Fruit fly (Drosophila melanogaster) whole organism, embryonic: Measurements from ENCODE around the gene CG7362.
A peak's percentile ranks its signal among the peaks of the same experiment; 100 is the strongest.

Experiments
- CG12236 ChIP-seq: fragments of 200-800 bp; sonication (Bioruptor generic); optimal IDR thresholded peaks from 2 replicates; lab custom pipeline; 2016; ENCODE audit warnings: missing biosample characterization, missing genetic modification characterization
- CG13624 ChIP-seq: fragments of 200-800 bp; sonication (Bioruptor generic); optimal IDR thresholded peaks from 2 replicates; lab custom pipeline; 2016; ENCODE audit warnings: missing biosample characterization, missing genetic modification characterization
- CG14667 ChIP-seq: fragments of 200-800 bp; sonication (Bioruptor generic); IDR thresholded peaks from 2 replicates; pipeline ENCODE4 v1.3.6; 2022; ENCODE audit warnings: missing biosample characterization, missing genetic modification characterization
- CG15696 ChIP-seq: fragments of 200-800 bp; sonication (Bioruptor generic); optimal IDR thresholded peaks from 2 replicates; lab custom pipeline; 2019; ENCODE audit warnings: missing biosample characterization, mild to moderate bottlenecking, missing genetic modification characterization, moderate library complexity
- CG1603 ChIP-seq: fragments of 200-800 bp; sonication (Bioruptor generic); optimal IDR thresholded peaks from 2 replicates; lab custom pipeline; 2019; ENCODE audit warnings: missing biosample characterization, mild to moderate bottlenecking, missing genetic modification characterization, moderate library complexity
- CG18619 ChIP-seq: fragments of 200-800 bp; sonication (Bioruptor generic); optimal IDR thresholded peaks from 3 replicates; lab custom pipeline; 2017; ENCODE audit warnings: missing biosample characterization, mild to moderate bottlenecking, missing genetic modification characterization
- CG2120 ChIP-seq: fragments of 200-800 bp; sonication (Bioruptor generic); optimal IDR thresholded peaks from 3 replicates; lab custom pipeline; 2016; ENCODE audit warnings: missing biosample characterization, missing genetic modification characterization
- CG2889 ChIP-seq: fragments of 200-800 bp; sonication (Bioruptor generic); IDR thresholded peaks from 3 replicates; pipeline ENCODE4 v1.3.6; 2022; ENCODE audit warnings: missing biosample characterization, missing genetic modification characterization
- CG3407 ChIP-seq: fragments of 200-800 bp; sonication (Bioruptor generic); optimal IDR thresholded peaks from 2 replicates; lab custom pipeline; 2018; ENCODE audit warnings: missing biosample characterization, mild to moderate bottlenecking, missing genetic modification characterization
- CG34376 ChIP-seq: fragments of 200-800 bp; sonication (Bioruptor generic); optimal IDR thresholded peaks from 2 replicates; lab custom pipeline; 2018; ENCODE audit warnings: missing biosample characterization, mild to moderate bottlenecking, missing genetic modification characterization
- CG3847 ChIP-seq: fragments of 200-800 bp; sonication (Bioruptor generic); IDR thresholded peaks from 2 replicates; pipeline ENCODE4 v1.3.6; 2022; ENCODE audit warnings: missing biosample characterization, missing genetic modification characterization
- CG4360 ChIP-seq: fragments of 200-800 bp; sonication (Bioruptor generic); IDR thresholded peaks from 2 replicates; pipeline ENCODE4 v1.3.6; 2022; ENCODE audit warnings: missing biosample characterization, missing genetic modification characterization
- CG4707 ChIP-seq: fragments of 200-800 bp; sonication (Bioruptor generic); optimal IDR thresholded peaks from 2 replicates; lab custom pipeline; 2018; ENCODE audit warnings: missing biosample characterization, mild to moderate bottlenecking, missing genetic modification characterization, moderate library complexity
- CG7786 ChIP-seq: fragments of 200-800 bp; sonication (Bioruptor generic); optimal IDR thresholded peaks from 2 replicates; lab custom pipeline; 2016; ENCODE audit warnings: missing biosample characterization, missing genetic modification characterization
- CG8281 ChIP-seq: fragments of 200-800 bp; sonication (Bioruptor generic); optimal IDR thresholded peaks from 2 replicates; lab custom pipeline; 2018; ENCODE audit warnings: missing biosample characterization, mild to moderate bottlenecking, missing genetic modification characterization, moderate library complexity
- CG8359 ChIP-seq: fragments of 200-800 bp; sonication (Bioruptor generic); optimal IDR thresholded peaks from 2 replicates; lab custom pipeline; 2017; ENCODE audit warnings: missing biosample characterization, mild to moderate bottlenecking, missing genetic modification characterization, borderline replicate concordance
- CG9932 ChIP-seq: fragments of 200-800 bp; sonication (Bioruptor generic); IDR thresholded peaks from 2 replicates; pipeline ENCODE4 v1.3.6; 2022; ENCODE audit warnings: missing biosample characterization, missing genetic modification characterization
- Doc3 ChIP-seq: fragments of 200-800 bp; sonication (Bioruptor generic); IDR thresholded peaks from 3 replicates; pipeline ENCODE4 v1.3.6; 2022; ENCODE audit warnings: missing biosample characterization, missing genetic modification characterization; ENCODE audit not compliant: partially characterized antibody
- Dref ChIP-seq: fragments of 200-800 bp; sonication (Bioruptor generic); IDR thresholded peaks from 2 replicates; pipeline ENCODE4 v1.3.6; 2022; ENCODE audit warnings: missing biosample characterization, missing genetic modification characterization
- Gug ChIP-seq: fragments of 200-800 bp; sonication (Bioruptor generic); IDR thresholded peaks from 4 replicates; pipeline ENCODE4 v1.3.6; 2022; ENCODE audit warnings: missing biosample characterization, missing genetic modification characterization
- Hand ChIP-seq: fragments of 200-800 bp; sonication (Bioruptor generic); optimal IDR thresholded peaks from 2 replicates; lab custom pipeline; 2017; ENCODE audit warnings: mild to moderate bottlenecking, missing biosample characterization, missing genetic modification reagents, missing genetic modification characterization
- Hr3 ChIP-seq: fragments of 200-800 bp; sonication (Bioruptor generic); optimal IDR thresholded peaks from 3 replicates; lab custom pipeline; 2016; ENCODE audit warnings: missing biosample characterization, missing genetic modification characterization
- NFAT ChIP-seq: fragments of 200-800 bp; sonication (Bioruptor generic); IDR thresholded peaks from 2 replicates; pipeline ENCODE4 v1.3.6; 2022; ENCODE audit warnings: missing biosample characterization, missing genetic modification characterization
- NK7.1 ChIP-seq: fragments of 200-800 bp; sonication (Bioruptor generic); optimal IDR thresholded peaks from 3 replicates; lab custom pipeline; 2016; ENCODE audit warnings: missing biosample characterization, missing genetic modification characterization
- Nf-YB ChIP-seq: fragments of 200-800 bp; sonication (Bioruptor generic); optimal IDR thresholded peaks from 3 replicates; lab custom pipeline; 2019; ENCODE audit warnings: missing biosample characterization, mild to moderate bottlenecking, missing genetic modification characterization, moderate library complexity
- Nf-YC ChIP-seq: fragments of 200-800 bp; optimal IDR thresholded peaks from 3 replicates; lab custom pipeline; 2019; ENCODE audit warnings: missing biosample characterization, mild to moderate bottlenecking, missing genetic modification characterization, moderate library complexity
- Oli ChIP-seq: fragments of 200-800 bp; sonication (Bioruptor generic); optimal IDR thresholded peaks from 2 replicates; lab custom pipeline; 2018; ENCODE audit warnings: missing biosample characterization, mild to moderate bottlenecking, missing genetic modification characterization, moderate library complexity
- Pdp1 ChIP-seq, 2 experiments: fragments of 200-800 bp; sonication (Bioruptor generic); optimal IDR thresholded peaks; 3 replicates each; lab custom pipeline; 2016; ENCODE audit warnings: missing biosample characterization in 2 of 2, missing genetic modification characterization in 2 of 2, mild to moderate bottlenecking in 1 of 2, moderate library complexity in 1 of 2
- Ptx1 ChIP-seq: fragments of 200-800 bp; sonication (Bioruptor generic); IDR thresholded peaks from 2 replicates; pipeline ENCODE4 v1.3.6; 2022; ENCODE audit warnings: missing biosample characterization, missing genetic modification characterization
- Stat92E ChIP-seq, 3 experiments: fragments of >200 bp in 2 of 3; fragments of 200-800 bp in 1 of 3; sonication (Bioruptor generic) in 1 of 3; optimal IDR thresholded peaks; 2 replicates each; lab custom pipeline; 2017 to 2019; ENCODE audit warnings: missing biosample characterization in 3 of 3, missing genetic modification characterization in 3 of 3, mild to moderate bottlenecking in 1 of 3, moderate library complexity in 1 of 3
- TFAM ChIP-seq: fragments of 200-800 bp; sonication (Bioruptor generic); optimal IDR thresholded peaks from 2 replicates; lab custom pipeline; 2017; ENCODE audit warnings: missing biosample characterization, missing genetic modification characterization, inconsistent platforms
- Tbp ChIP-seq: fragments of >200 bp; optimal IDR thresholded peaks from 2 replicates; lab custom pipeline; 2018; ENCODE audit warnings: missing biosample characterization, missing genetic modification characterization
- ac ChIP-seq: fragments of 200-800 bp; sonication (Bioruptor generic); optimal IDR thresholded peaks from 3 replicates; lab custom pipeline; 2017; ENCODE audit warnings: missing biosample characterization, mild to moderate bottlenecking, missing genetic modification characterization
- btn ChIP-seq: fragments of 200-800 bp; sonication (Bioruptor generic); optimal IDR thresholded peaks from 2 replicates; lab custom pipeline; 2016; ENCODE audit warnings: missing biosample characterization, missing genetic modification characterization
- cg ChIP-seq: fragments of 200-800 bp; sonication (Bioruptor generic); optimal IDR thresholded peaks from 3 replicates; lab custom pipeline; 2019; ENCODE audit warnings: missing biosample characterization, mild to moderate bottlenecking, missing genetic modification characterization, moderate library complexity
- dan ChIP-seq: fragments of 200-800 bp; sonication (Bioruptor generic); IDR thresholded peaks from 2 replicates; pipeline ENCODE4 v1.3.6; 2022; ENCODE audit warnings: missing biosample characterization, missing genetic modification characterization
- dati ChIP-seq: fragments of 200-800 bp; sonication (Bioruptor generic); IDR thresholded peaks from 2 replicates; pipeline ENCODE4 v1.3.6; 2022; ENCODE audit warnings: missing biosample characterization, missing genetic modification characterization
- fd102C ChIP-seq: fragments of 200-800 bp; sonication (Bioruptor generic); optimal IDR thresholded peaks from 2 replicates; lab custom pipeline; 2018; ENCODE audit warnings: missing biosample characterization, mild to moderate bottlenecking, missing genetic modification characterization, moderate library complexity
- grn ChIP-seq: fragments of 200-800 bp; sonication (Bioruptor generic); optimal IDR thresholded peaks from 3 replicates; lab custom pipeline; 2017; ENCODE audit warnings: missing biosample characterization, missing genetic modification characterization
- ham ChIP-seq: fragments of 200-800 bp; sonication (Bioruptor generic); IDR thresholded peaks from 2 replicates; pipeline ENCODE4 v1.3.6; 2022; ENCODE audit warnings: missing biosample characterization, missing genetic modification characterization
- hth ChIP-seq: fragments of >200 bp; optimal IDR thresholded peaks from 2 replicates; lab custom pipeline; 2017; ENCODE audit warnings: inconsistent platforms
- peb ChIP-seq: fragments of 200-800 bp; sonication (Bioruptor generic); IDR thresholded peaks from 2 replicates; pipeline ENCODE4 v1.3.6; 2022; ENCODE audit warnings: missing biosample characterization, missing genetic modification characterization
- pzg ChIP-seq: fragments of 200-800 bp; sonication (Bioruptor generic); optimal IDR thresholded peaks from 3 replicates; lab custom pipeline; 2018; ENCODE audit warnings: missing biosample characterization, mild to moderate bottlenecking, missing genetic modification characterization, moderate library complexity
- run ChIP-seq: fragments of 200-800 bp; sonication (Bioruptor generic); optimal IDR thresholded peaks from 3 replicates; lab custom pipeline; 2018; ENCODE audit warnings: missing biosample characterization, mild to moderate bottlenecking, missing genetic modification characterization
- schlank ChIP-seq: fragments of 200-800 bp; sonication (Bioruptor generic); optimal IDR thresholded peaks from 2 replicates; lab custom pipeline; 2018; ENCODE audit warnings: missing biosample characterization, mild to moderate bottlenecking, missing genetic modification characterization
- sima ChIP-seq: fragments of 200-800 bp; sonication (Bioruptor generic); optimal IDR thresholded peaks from 2 replicates; lab custom pipeline; 2016; ENCODE audit warnings: missing biosample characterization, missing genetic modification characterization
- slp2 ChIP-seq: fragments of 200-800 bp; sonication (Bioruptor generic); optimal IDR thresholded peaks from 2 replicates; lab custom pipeline; 2016; ENCODE audit warnings: missing biosample characterization, missing genetic modification characterization
- tio ChIP-seq: fragments of 200-800 bp; sonication (Bioruptor generic); optimal IDR thresholded peaks from 2 replicates; lab custom pipeline; 2017; ENCODE audit warnings: missing biosample characterization, missing genetic modification characterization, inconsistent platforms

CG7362 gene

dm6 chr3R:14737894-14738860 lies 16.1 kb downstream of the CG7362 start (continued):
- peak; percentile 93 for TF ChIP-seq tio (GFP tag; lab: Kevin White, UChicago)
- TF ChIP-seq CG2889 (GFP tag; lab: Robert Waterston, UW): peak; percentile 93
- peak; percentile 32 for TF ChIP-seq CG34376 (GFP tag; lab: Kevin White, UChicago)
- TF ChIP-seq dan: no peak; the same call in 1 of the 2 replicates
- peak; percentile 77 for TF ChIP-seq CG8359 (GFP tag; lab: Kevin White, UChicago)
- TF ChIP-seq NFAT (GFP tag; lab: Robert Waterston, UW): peak; percentile 91
- peak; percentile 95 for TF ChIP-seq Ptx1
- peak; percentile 83 for TF ChIP-seq NK7.1 (GFP tag; lab: Kevin White, UChicago)
- peak; percentile 87 for TF ChIP-seq run (tag; lab: Kevin White, UChicago)
- peak; percentile 72 for TF ChIP-seq CG8281 (tag; lab: Kevin White, UChicago)
- peak; percentile 84 for TF ChIP-seq Hand
- TF ChIP-seq Stat92E (GFP tag; optimal IDR thresholded peaks at IDR 0.05; lab: Kevin White, UChicago): no peak
- peak; percentile 1 for TF ChIP-seq pzg (GFP tag; lab: Kevin White, UChicago)
- TF ChIP-seq dati (GFP tag; lab: Robert Waterston, UW): peak; percentile 78
- TF ChIP-seq btn (GFP tag; lab: Kevin White, UChicago): peak; percentile 85
- TF ChIP-seq CG7786: peak; percentile 90
- TF ChIP-seq CG2120 (GFP tag; lab: Kevin White, UChicago): peak; percentile 95
- peak; percentile 92 for TF ChIP-seq peb (GFP tag; lab: Robert Waterston, UW)
- peak; percentile 49 for TF ChIP-seq fd102C (GFP tag; lab: Kevin White, UChicago)
- TF ChIP-seq Hr3: peak; percentile 93
- TF ChIP-seq Tbp (GFP tag; lab: Kevin White, UChicago): no peak
- peak; percentile 97 for TF ChIP-seq CG1603 (tag; lab: Kevin White, UChicago)
- peak; percentile 85 for TF ChIP-seq CG4707 (GFP tag; lab: Kevin White, UChicago)
- TF ChIP-seq Dref (GFP tag; lab: Robert Waterston, UW): no peak
- peak; percentile 90 for TF ChIP-seq CG3407 (GFP tag; lab: Kevin White, UChicago)
- TF ChIP-seq sima (GFP tag; lab: Kevin White, UChicago): peak; percentile 86
- TF ChIP-seq schlank (tag; lab: Kevin White, UChicago): peak; percentile 85
- peak; percentile 79 for TF ChIP-seq Nf-YB (GFP tag; lab: Kevin White, UChicago)
- peak; percentile 81 for TF ChIP-seq CG4360 (GFP tag; lab: Robert Waterston, UW)
- peak; percentile 18 for TF ChIP-seq Nf-YC (tag; lab: Kevin White, UChicago)
- 0 out of 3 replicates have a peak, but pooled peaks have one; percentile 8 for TF ChIP-seq Doc3
- no peak for TF ChIP-seq hth
- peak; percentile 93 to 94 for TF ChIP-seq Pdp1 (GFP tag; optimal IDR thresholded peaks at IDR 0.05; lab: Kevin White, UChicago)
- peak; percentile 89 for TF ChIP-seq CG12236 (GFP tag; lab: Kevin White, UChicago)
- peak; percentile 80 for TF ChIP-seq CG15696 (tag; lab: Kevin White, UChicago)
- peak; percentile 19 for TF ChIP-seq grn (GFP tag; lab: Kevin White, UChicago)
- TF ChIP-seq Oli (tag; lab: Kevin White, UChicago): peak; percentile 95
- TF ChIP-seq CG13624 (GFP tag; lab: Kevin White, UChicago): peak; percentile 93
- peak; percentile 92 for TF ChIP-seq slp2 (GFP tag; lab: Kevin White, UChicago)
- TF ChIP-seq Gug (GFP tag; lab: Robert Waterston, UW): peak; percentile 92
- peak; percentile 62 for TF ChIP-seq TFAM (GFP tag; lab: Kevin White, UChicago)
- TF ChIP-seq cg (GFP tag; lab: Kevin White, UChicago): peak; percentile 86
- peak; percentile 95 for TF ChIP-seq CG9932 (GFP tag; lab: Robert Waterston, UW)
- peak; percentile 84 for TF ChIP-seq ac (GFP tag; lab: Kevin White, UChicago)
- peak; percentile 92 for TF ChIP-seq CG3847 (GFP tag; lab: Robert Waterston, UW)
- TF ChIP-seq ham: peak; percentile 63; the same call in 1 of the 2 replicates
- TF ChIP-seq CG14667 (GFP tag; lab: Robert Waterston, UW): peak; percentile 95; the same call in 1 of the 2 replicates
- peak; percentile 92 for TF ChIP-seq CG18619 (GFP tag; lab: Kevin White, UChicago)
